Fruit fly (Drosophila melanogaster) whole organism, embryonic: ENCODE measurements around the gene Nlg4.

Experiments
- Aef1 ChIP-seq: fragments of 200-800 bp; sonication (Bioruptor generic); IDR thresholded peaks from 3 replicates; pipeline ENCODE4 v1.3.6; 2022; ENCODE audit warnings: missing biosample characterization, missing genetic modification characterization
- Atf-2 ChIP-seq: fragments of 200-800 bp; sonication (Bioruptor generic); optimal IDR thresholded peaks from 2 replicates; lab custom pipeline; 2016; ENCODE audit warnings: missing biosample characterization, missing genetic modification characterization
- CG10321 ChIP-seq: fragments of 200-800 bp; sonication (Bioruptor generic); IDR thresholded peaks from 2 replicates; pipeline ENCODE4 v1.3.6; 2022; ENCODE audit warnings: missing biosample characterization, missing genetic modification characterization
- CG10431 ChIP-seq: fragments of 200-800 bp; sonication (Bioruptor generic); optimal IDR thresholded peaks from 3 replicates; lab custom pipeline; 2018; ENCODE audit warnings: missing biosample characterization, mild to moderate bottlenecking, missing genetic modification characterization
- CG10543 ChIP-seq: fragments of 200-800 bp; sonication (Bioruptor generic); optimal IDR thresholded peaks from 3 replicates; lab custom pipeline; 2017; ENCODE audit warnings: missing biosample characterization, mild to moderate bottlenecking, missing genetic modification characterization, moderate library complexity
- CG11085 ChIP-seq: fragments of 200-800 bp; sonication (Bioruptor generic); IDR thresholded peaks from 2 replicates; pipeline ENCODE4 v1.3.6; 2022; ENCODE audit warnings: missing biosample characterization, missing genetic modification characterization
- CG12391 ChIP-seq: fragments of 200-800 bp; sonication (Bioruptor generic); optimal IDR thresholded peaks from 3 replicates; lab custom pipeline; 2018; ENCODE audit warnings: missing biosample characterization, mild to moderate bottlenecking, missing genetic modification characterization, moderate library complexity
- CG14667 ChIP-seq: fragments of 200-800 bp; sonication (Bioruptor generic); IDR thresholded peaks from 2 replicates; pipeline ENCODE4 v1.3.6; 2022; ENCODE audit warnings: missing biosample characterization, missing genetic modification characterization
- CG14965 ChIP-seq: fragments of 200-800 bp; sonication (Bioruptor generic); optimal IDR thresholded peaks from 2 replicates; lab custom pipeline; 2016; ENCODE audit warnings: missing biosample characterization, missing genetic modification characterization, borderline replicate concordance
- CG15479 ChIP-seq: fragments of 200-800 bp; sonication (Bioruptor generic); optimal IDR thresholded peaks from 3 replicates; lab custom pipeline; 2019; ENCODE audit warnings: missing biosample characterization, mild to moderate bottlenecking, missing genetic modification characterization, moderate library complexity
- CG17186 ChIP-seq: fragments of 200-800 bp; sonication (Bioruptor generic); optimal IDR thresholded peaks from 3 replicates; lab custom pipeline; 2017; ENCODE audit warnings: missing biosample characterization, missing genetic modification reagents, missing genetic modification characterization
- CG17912 ChIP-seq: fragments of 200-800 bp; sonication (Bioruptor generic); optimal IDR thresholded peaks from 2 replicates; lab custom pipeline; 2018; ENCODE audit warnings: missing biosample characterization, mild to moderate bottlenecking, missing genetic modification characterization
- CG2120 ChIP-seq: fragments of 200-800 bp; sonication (Bioruptor generic); optimal IDR thresholded peaks from 3 replicates; lab custom pipeline; 2016; ENCODE audit warnings: missing biosample characterization, missing genetic modification characterization
- CG2202 ChIP-seq: fragments of 200-800 bp; sonication (Bioruptor generic); optimal IDR thresholded peaks from 2 replicates; lab custom pipeline; 2018; ENCODE audit warnings: missing biosample characterization, mild to moderate bottlenecking, missing genetic modification characterization
- CG31365 ChIP-seq: fragments of 200-800 bp; sonication (Bioruptor generic); optimal IDR thresholded peaks from 2 replicates; lab custom pipeline; 2018; ENCODE audit warnings: missing biosample characterization, mild to moderate bottlenecking, missing genetic modification characterization
- CG3726 ChIP-seq: fragments of 200-800 bp; sonication (Bioruptor generic); IDR thresholded peaks from 3 replicates; pipeline ENCODE4, ENCODE4 v1.3.6; 2022; ENCODE audit warnings: missing biosample characterization, missing genetic modification characterization
- CG3847 ChIP-seq: fragments of 200-800 bp; sonication (Bioruptor generic); IDR thresholded peaks from 2 replicates; pipeline ENCODE4 v1.3.6; 2022; ENCODE audit warnings: missing biosample characterization, missing genetic modification characterization
- CG3995 ChIP-seq: fragments of 200-800 bp; sonication (Bioruptor generic); optimal IDR thresholded peaks from 3 replicates; lab custom pipeline; 2016; ENCODE audit warnings: missing biosample characterization, missing genetic modification characterization
- CG8924 ChIP-seq: fragments of 200-800 bp; optimal IDR thresholded peaks from 3 replicates; lab custom pipeline; 2019; ENCODE audit warnings: missing biosample characterization, mild to moderate bottlenecking, missing genetic modification characterization, moderate library complexity
- Dfd ChIP-seq, 2 experiments: fragments of >200 bp; optimal IDR thresholded peaks; 2 replicates each; lab custom pipeline; 2017; ENCODE audit warnings: missing biosample characterization in 2 of 2, missing genetic modification characterization in 2 of 2
- Doc2 ChIP-seq: fragments of 200-800 bp; sonication (Bioruptor generic); IDR thresholded peaks from 2 replicates; pipeline ENCODE4 v1.3.6; 2022; ENCODE audit warnings: missing biosample characterization, missing genetic modification characterization
- Doc3 ChIP-seq: fragments of 200-800 bp; sonication (Bioruptor generic); IDR thresholded peaks from 3 replicates; pipeline ENCODE4 v1.3.6; 2022; ENCODE audit warnings: missing biosample characterization, missing genetic modification characterization; ENCODE audit not compliant: partially characterized antibody
- Fer2 ChIP-seq: fragments of 200-800 bp; sonication (Bioruptor generic); optimal IDR thresholded peaks from 2 replicates; lab custom pipeline; 2018; ENCODE audit warnings: missing biosample characterization, mild to moderate bottlenecking, missing genetic modification characterization, moderate library complexity
- HLH4C ChIP-seq: fragments of 200-800 bp; sonication (Bioruptor generic); IDR thresholded peaks from 3 replicates; pipeline ENCODE4 v1.3.6; 2022; ENCODE audit warnings: missing biosample characterization, missing genetic modification characterization; ENCODE audit not compliant: partially characterized antibody
- MTF-1 ChIP-seq: fragments of 200-800 bp; sonication (Bioruptor generic); optimal IDR thresholded peaks from 2 replicates; lab custom pipeline; 2018; ENCODE audit warnings: missing biosample characterization, mild to moderate bottlenecking, missing genetic modification characterization, borderline replicate concordance
- NK7.1 ChIP-seq: fragments of 200-800 bp; sonication (Bioruptor generic); optimal IDR thresholded peaks from 3 replicates; lab custom pipeline; 2016; ENCODE audit warnings: missing biosample characterization, missing genetic modification characterization
- PHDP ChIP-seq: fragments of 200-800 bp; sonication (Bioruptor generic); optimal IDR thresholded peaks from 3 replicates; lab custom pipeline; 2018; ENCODE audit warnings: missing biosample characterization, mild to moderate bottlenecking, missing genetic modification characterization, moderate library complexity
- Scr ChIP-seq: fragments of 200-800 bp; sonication (Bioruptor generic); IDR thresholded peaks from 2 replicates; pipeline ENCODE4 v1.3.6; 2022; ENCODE audit warnings: missing biosample characterization, missing genetic modification characterization; ENCODE audit not compliant: partially characterized antibody
- Stat92E ChIP-seq, 3 experiments: fragments of >200 bp in 2 of 3; fragments of 200-800 bp in 1 of 3; sonication (Bioruptor generic) in 1 of 3; optimal IDR thresholded peaks; 2 replicates each; lab custom pipeline; 2017 to 2019; ENCODE audit warnings: missing biosample characterization in 3 of 3, missing genetic modification characterization in 3 of 3, mild to moderate bottlenecking in 1 of 3, moderate library complexity in 1 of 3
- ap ChIP-seq: fragments of 200-800 bp; sonication (Bioruptor generic); IDR thresholded peaks from 2 replicates; pipeline ENCODE4 v1.3.6; 2022; ENCODE audit warnings: missing biosample characterization, missing genetic modification characterization
- ara ChIP-seq: fragments of 200-800 bp; sonication (Bioruptor generic); IDR thresholded peaks from 2 replicates; pipeline ENCODE4 v1.3.6; 2022; ENCODE audit warnings: missing biosample characterization, missing genetic modification characterization
- bowl ChIP-seq: fragments of 200-800 bp; sonication (Bioruptor generic); IDR thresholded peaks from 2 replicates; pipeline ENCODE4 v1.3.6; 2022; ENCODE audit warnings: missing biosample characterization, missing genetic modification characterization
- cas ChIP-seq: fragments of 200-800 bp; sonication (Bioruptor generic); IDR thresholded peaks from 2 replicates; pipeline ENCODE4 v1.3.6; 2022; ENCODE audit warnings: missing biosample characterization, missing genetic modification characterization
- da ChIP-seq: fragments of 200-800 bp; sonication (Bioruptor generic); optimal IDR thresholded peaks from 2 replicates; lab custom pipeline; 2016; ENCODE audit warnings: missing biosample characterization, missing genetic modification characterization
- eyg ChIP-seq: fragments of 200-800 bp; sonication (Bioruptor generic); optimal IDR thresholded peaks from 3 replicates; lab custom pipeline; 2016; ENCODE audit warnings: missing biosample characterization, missing genetic modification characterization
- gcm2 ChIP-seq: fragments of 200-800 bp; sonication (Bioruptor generic); optimal IDR thresholded peaks from 2 replicates; lab custom pipeline; 2016; ENCODE audit warnings: missing biosample characterization, missing genetic modification characterization
- ham ChIP-seq: fragments of 200-800 bp; sonication (Bioruptor generic); IDR thresholded peaks from 2 replicates; pipeline ENCODE4 v1.3.6; 2022; ENCODE audit warnings: missing biosample characterization, missing genetic modification characterization
- ind ChIP-seq: fragments of 200-800 bp; sonication (Bioruptor generic); optimal IDR thresholded peaks from 3 replicates; lab custom pipeline; 2016; ENCODE audit warnings: missing biosample characterization, missing genetic modification characterization
- insv ChIP-seq, 2 experiments: fragments of 200-800 bp; sonication (Bioruptor generic); optimal IDR thresholded peaks; 3 replicates each; lab custom pipeline; 2016 to 2018; ENCODE audit warnings: missing biosample characterization in 2 of 2, missing genetic modification characterization in 2 of 2
- kni ChIP-seq: fragments of 200-800 bp; sonication (Bioruptor generic); optimal IDR thresholded peaks from 3 replicates; lab custom pipeline; 2017; ENCODE audit warnings: mild to moderate bottlenecking, missing biosample characterization, missing genetic modification reagents, missing genetic modification characterization
- nerfin-1 ChIP-seq: fragments of 200-800 bp; sonication (Bioruptor generic); optimal IDR thresholded peaks from 3 replicates; lab custom pipeline; 2019; ENCODE audit warnings: missing biosample characterization, mild to moderate bottlenecking, missing genetic modification characterization, moderate library complexity
- seq ChIP-seq: fragments of 200-800 bp; sonication (Bioruptor generic); IDR thresholded peaks from 2 replicates; pipeline ENCODE4 v1.3.6; 2022; ENCODE audit warnings: missing biosample characterization, missing genetic modification characterization
- slbo ChIP-seq: fragments of 200-800 bp; sonication (Bioruptor generic); IDR thresholded peaks from 2 replicates; pipeline ENCODE4 v1.3.6; 2022; ENCODE audit warnings: missing biosample characterization, missing genetic modification characterization
- stc ChIP-seq: fragments of 200-800 bp; sonication (Bioruptor generic); IDR thresholded peaks from 2 replicates; pipeline ENCODE4 v1.3.6; 2022; ENCODE audit warnings: missing biosample characterization, missing genetic modification characterization
- stwl ChIP-seq: fragments of 200-800 bp; sonication (Bioruptor generic); optimal IDR thresholded peaks from 3 replicates; lab custom pipeline; 2018; ENCODE audit warnings: missing biosample characterization, mild to moderate bottlenecking, missing genetic modification characterization, moderate library complexity
- unpg ChIP-seq: fragments of 200-800 bp; sonication (Bioruptor generic); optimal IDR thresholded peaks from 3 replicates; lab custom pipeline; 2018; ENCODE audit warnings: missing biosample characterization, mild to moderate bottlenecking, missing genetic modification characterization, moderate library complexity
- vfl ChIP-seq: fragments of 200-800 bp; sonication (Bioruptor generic); optimal IDR thresholded peaks from 2 replicates; lab custom pipeline; 2016; ENCODE audit warnings: missing biosample characterization, missing genetic modification characterization
- wor ChIP-seq: fragments of 200-800 bp; sonication (Bioruptor generic); IDR thresholded peaks from 2 replicates; pipeline ENCODE4 v1.3.6; 2022; ENCODE audit warnings: missing biosample characterization, missing genetic modification characterization

Nlg4 gene

DNA sequence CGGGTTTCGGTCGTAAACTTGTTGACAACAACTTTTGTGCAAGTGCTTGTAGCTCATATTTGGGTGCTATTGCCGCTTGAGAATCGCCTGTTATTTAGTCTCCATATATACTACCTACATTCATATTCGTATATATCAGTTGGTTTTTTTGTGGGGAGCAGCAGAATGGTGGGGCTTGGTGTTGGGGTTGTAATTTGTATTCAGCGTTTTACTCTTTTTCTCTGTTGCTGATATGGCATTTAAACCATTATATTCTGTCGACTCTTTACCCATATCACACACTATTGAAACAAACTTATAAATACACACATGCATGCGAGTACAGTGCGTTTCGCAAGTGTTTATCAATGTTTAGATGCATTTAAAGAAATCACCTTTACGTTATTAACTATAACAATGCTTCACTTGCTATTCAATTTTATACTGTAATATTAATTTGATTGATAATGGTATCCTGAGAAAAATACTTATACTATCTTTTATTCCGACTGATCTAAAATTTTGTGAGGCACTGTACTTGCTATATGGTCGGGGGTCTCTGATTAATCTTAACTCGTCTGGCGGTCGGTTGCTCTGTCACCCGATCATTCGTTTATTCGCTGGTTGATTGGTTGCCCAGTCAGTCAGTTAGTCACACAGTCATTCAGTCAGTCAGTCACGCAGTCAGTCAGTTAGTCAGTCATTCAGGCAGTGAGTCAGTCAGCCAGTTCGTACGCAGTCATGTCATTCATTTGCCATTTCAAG lies 56.8 kb downstream of the Nlg4 start (continued):
- TF ChIP-seq Doc3 (GFP tag; lab: Robert Waterston, UW) (no peak), PHDP (peak; percentile 92), insv (GFP tag; optimal IDR thresholded peaks at IDR 0.05; lab: Kevin White, UChicago) (peak in 1 of 2 experiments; percentile 21), Doc2 (GFP tag; lab: Robert Waterston, UW) (peak; percentile 49; the same call in 1 of the 2 replicates), eyg (peak; percentile 46), vfl (GFP tag; lab: Kevin White, UChicago) (peak; percentile 8), cas (GFP tag; lab: Robert Waterston, UW) (peak; percentile 30; the same call in 1 of the 2 replicates), MTF-1 (no peak), CG3995 (GFP tag; lab: Kevin White, UChicago) (peak; percentile 57), NK7.1 (GFP tag; lab: Kevin White, UChicago) (peak; percentile 65), CG10543 (GFP tag; lab: Kevin White, UChicago) (peak; percentile 84), CG31365 (tag; lab: Kevin White, UChicago) (peak; percentile 68), ham (GFP tag; lab: Robert Waterston, UW) (peak; percentile 55; the same call in 1 of the 2 replicates), stwl (tag; lab: Kevin White, UChicago) (peak; percentile 10), gcm2 (peak; percentile 61), unpg (GFP tag; lab: Kevin White, UChicago) (peak; percentile 91), ara (peak; percentile 75), CG14965 (GFP tag; lab: Kevin White, UChicago) (no peak), CG3726 (GFP tag; lab: Robert Waterston, UW) (no peak; the same call in 2 of the 3 replicates), Aef1 (GFP tag; lab: Robert Waterston, UW) (peak; percentile 79), bowl (GFP tag; lab: Robert Waterston, UW) (peak; percentile 66; the same call in 1 of the 2 replicates), wor (peak; percentile 39; the same call in 1 of the 2 replicates), Fer2 (tag; lab: Kevin White, UChicago) (peak; percentile 84), CG11085 (GFP tag; lab: Robert Waterston, UW) (peak; percentile 53; the same call in 1 of the 2 replicates), CG2202 (tag; lab: Kevin White, UChicago) (peak; percentile 47), seq (peak; percentile 90), Stat92E (GFP tag; optimal IDR thresholded peaks at IDR 0.05; lab: Kevin White, UChicago) (peak in 1 of 3 experiments; percentile 9), Dfd (GFP tag; optimal IDR thresholded peaks at IDR 0.05; lab: Kevin White, UChicago) (no peak), kni (GFP tag; lab: Kevin White, UChicago) (no peak), CG17912 (no peak), Atf-2 (peak; percentile 19), CG14667 (GFP tag; lab: Robert Waterston, UW) (no peak; the same call in 1 of the 2 replicates), nerfin-1 (tag; lab: Kevin White, UChicago) (peak; percentile 72), HLH4C (GFP tag; lab: Robert Waterston, UW) (0 out of 3 replicates have a peak, but pooled peaks have one; percentile 15), CG12391 (tag; lab: Kevin White, UChicago) (peak; percentile 88), Scr (GFP tag; lab: Robert Waterston, UW) (no peak), CG10431 (GFP tag; lab: Kevin White, UChicago) (no peak), CG3847 (peak; percentile 72), ind (GFP tag; lab: Kevin White, UChicago) (peak; percentile 84), stc (GFP tag; lab: Robert Waterston, UW) (peak; percentile 78), ap (peak; percentile 77), slbo (GFP tag; lab: Robert Waterston, UW) (peak; percentile 90), CG15479 (GFP tag; lab: Kevin White, UChicago) (peak; percentile 6), CG17186 (GFP tag; lab: Kevin White, UChicago) (peak; percentile 32), da (no peak), CG2120 (GFP tag; lab: Kevin White, UChicago) (peak; percentile 96), CG10321 (GFP tag; lab: Robert Waterston, UW) (no peak), CG8924 (peak; percentile 93)
